Fruit fly (Drosophila melanogaster) S2 (cell line): ENCODE data around the gene Klc.

ENCODE experiments used
- CG8478 ChIP-seq: fragments of >200 bp; optimal IDR thresholded peaks from 2 replicates; lab custom pipeline; 2018
- CTCF ChIP-seq, 2 experiments: fragments of >200 bp; optimal IDR thresholded peaks; 2 replicates each; lab custom pipeline; 2018

Klc gene

dm6 chr3L:12749567-12750535 is at the start of gene Klc, which contains the start of gene CG10984:
Gene Klc, minus strand, starts transcription at chr3L:12750056.
Gene CG10984, plus strand, starts transcription at chr3L:12750119.
- no peak for TF ChIP-seq CTCF (optimal IDR thresholded peaks at IDR 0.05; lab: Kevin White, UChicago)
- TF ChIP-seq CG8478 (lab: Kevin White, UChicago): no peak

dm6 chr3L:12798795-12799311 is 49.0 kb upstream of the Klc start:
- TF ChIP-seq CG8478 (lab: Kevin White, UChicago): no peak
- TF ChIP-seq CTCF (optimal IDR thresholded peaks at IDR 0.05; lab: Kevin White, UChicago): no peak

- TF ChIP-seq CTCF (optimal IDR thresholded peaks at IDR 0.05; lab: Kevin White, UChicago): no peak
- no peak for TF ChIP-seq CG8478 (lab: Kevin White, UChicago)
Observed at dm6 chr3L:12796077-12796641, 46.3 kb upstream of the Klc start.

- TF ChIP-seq CTCF (optimal IDR thresholded peaks at IDR 0.05; lab: Kevin White, UChicago): no peak
- TF ChIP-seq CG8478 (lab: Kevin White, UChicago): no peak
Observed at dm6 chr3L:12794532-12794931, 44.7 kb upstream of the Klc start.

- no peak for TF ChIP-seq CG8478 (lab: Kevin White, UChicago)
- no peak for TF ChIP-seq CTCF (optimal IDR thresholded peaks at IDR 0.05; lab: Kevin White, UChicago)
Observed at dm6 chr3L:12792933-12793448, 43.1 kb upstream of the Klc start.

dm6 chr3L:12791679-12792229 is 41.9 kb upstream of the Klc start:
- TF ChIP-seq CG8478 (lab: Kevin White, UChicago): no peak
- no peak for TF ChIP-seq CTCF (optimal IDR thresholded peaks at IDR 0.05; lab: Kevin White, UChicago)

dm6 chr3L:12790783-12791678 is 41.2 kb upstream of the Klc start:
- TF ChIP-seq CG8478 (lab: Kevin White, UChicago) (no peak), CTCF (optimal IDR thresholded peaks at IDR 0.05; lab: Kevin White, UChicago) (no peak)

dm6 chr3L:12789875-12790373 is 40.1 kb upstream of the Klc start, which contains the start of gene CG42709:
Gene CG42709, plus strand, starts transcription at chr3L:12790192.
- TF ChIP-seq CTCF (optimal IDR thresholded peaks at IDR 0.05; lab: Kevin White, UChicago): no peak
- TF ChIP-seq CG8478 (lab: Kevin White, UChicago): no peak

dm6 chr3L:12780997-12781396 is 31.1 kb upstream of the Klc start, which contains the start of the genes CG10969 and CG17666:
Gene CG10969, minus strand, starts transcription at chr3L:12781097.
Gene CG17666, plus strand, starts transcription at chr3L:12781325.
- TF ChIP-seq CG8478 (lab: Kevin White, UChicago) (no peak), CTCF (optimal IDR thresholded peaks at IDR 0.05; lab: Kevin White, UChicago) (no peak)

- TF ChIP-seq CG8478 (lab: Kevin White, UChicago): no peak
- no peak for TF ChIP-seq CTCF (optimal IDR thresholded peaks at IDR 0.05; lab: Kevin White, UChicago)
Observed at dm6 chr3L:12778616-12779015, 28.8 kb upstream of the Klc start, which contains the start of gene CG32106. Gene CG32106, minus strand, starts transcription at chr3L:12778716.

dm6 chr3L:12772740-12773686 is 23.2 kb upstream of the Klc start, which contains the start of gene Hip1:
Gene Hip1, minus strand, starts transcription at chr3L:12773573.
- TF ChIP-seq CG8478 (lab: Kevin White, UChicago): no peak
- no peak for TF ChIP-seq CTCF (optimal IDR thresholded peaks at IDR 0.05; lab: Kevin White, UChicago)

dm6 chr3L:12754769-12755189 is 4.9 kb upstream of the Klc start, which contains the start of the genes CG10973 and Vps13D:
Gene CG10973, minus strand, starts transcription at chr3L:12754774.
Gene Vps13D, plus strand, starts transcription at chr3L:12755049.
- TF ChIP-seq CTCF (optimal IDR thresholded peaks at IDR 0.05; lab: Kevin White, UChicago) (no peak), CG8478 (lab: Kevin White, UChicago) (no peak)
